Worm (Caenorhabditis elegans): ENCODE measurements around the gene Y73F8A.14.
"Not testable (repeated sequence)": the region's sequence is repeated elsewhere in the genome, so short reads cannot be mapped to it uniquely, and the experiment has no call there.

Gene Y73F8A.14

DNA sequence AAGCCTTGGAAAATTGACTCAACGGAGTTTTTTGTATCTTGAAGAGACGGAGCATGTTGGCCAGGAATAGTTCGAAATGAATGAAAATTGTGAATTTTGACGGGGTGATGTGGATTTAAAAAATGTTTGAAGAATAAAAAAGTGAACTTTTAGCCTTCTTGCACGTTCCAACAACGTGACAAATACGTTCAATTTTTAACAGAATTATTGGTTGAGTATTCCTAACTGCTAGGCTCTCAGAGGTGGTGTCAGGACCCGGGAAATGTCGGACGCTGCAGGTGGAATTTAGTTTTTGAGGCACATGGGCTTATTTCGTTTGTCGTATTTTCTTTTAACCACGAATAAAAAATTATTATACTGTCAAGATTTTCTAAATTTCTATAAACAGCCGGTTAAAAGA, at the start of gene Y73F8A.14:
Gene Y73F8A.14, minus strand, starts transcription at position 101 of the 400 bp plus-strand sequence.
- TF ChIP-seq dao-5, W03F9.2, him-1 (tag; optimal IDR thresholded peaks at IDR 0.05): not testable (repeated sequence)

DNA sequence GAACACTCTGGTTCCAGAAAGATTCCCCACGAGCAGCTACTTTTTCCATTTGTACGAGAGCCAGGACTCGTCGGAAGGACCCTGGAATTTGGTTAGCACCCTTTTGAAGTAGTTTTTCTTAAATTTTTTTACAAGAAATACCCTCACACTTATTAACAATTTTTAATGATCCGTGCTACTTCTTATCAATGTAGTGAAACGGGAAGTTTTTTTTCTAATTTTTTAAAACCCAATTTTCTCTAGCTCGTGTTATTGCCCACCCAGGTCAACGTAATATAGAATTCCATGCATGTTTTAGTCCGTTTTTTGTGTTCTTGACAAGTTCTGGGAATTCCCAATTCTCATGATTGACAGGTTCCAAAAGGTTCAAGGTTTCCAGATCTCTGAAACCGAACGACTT, 43.0 kb upstream of the Y73F8A.14 start:
- TF ChIP-seq W03F9.2 (tag; optimal IDR thresholded peaks at IDR 0.05) = no peak

- no peak for TF ChIP-seq dao-5 (tag; optimal IDR thresholded peaks at IDR 0.05)
- no peak for TF ChIP-seq him-1 (tag; optimal IDR thresholded peaks at IDR 0.05)
- no peak for TF ChIP-seq W03F9.2 (tag; optimal IDR thresholded peaks at IDR 0.05)
Measured at ce11 chrIV:15361244-15361643, 42.4 kb upstream of the Y73F8A.14 start, which contains the start of gene cpna-4. Gene cpna-4, plus strand, starts transcription at chrIV:15361544.

DNA sequence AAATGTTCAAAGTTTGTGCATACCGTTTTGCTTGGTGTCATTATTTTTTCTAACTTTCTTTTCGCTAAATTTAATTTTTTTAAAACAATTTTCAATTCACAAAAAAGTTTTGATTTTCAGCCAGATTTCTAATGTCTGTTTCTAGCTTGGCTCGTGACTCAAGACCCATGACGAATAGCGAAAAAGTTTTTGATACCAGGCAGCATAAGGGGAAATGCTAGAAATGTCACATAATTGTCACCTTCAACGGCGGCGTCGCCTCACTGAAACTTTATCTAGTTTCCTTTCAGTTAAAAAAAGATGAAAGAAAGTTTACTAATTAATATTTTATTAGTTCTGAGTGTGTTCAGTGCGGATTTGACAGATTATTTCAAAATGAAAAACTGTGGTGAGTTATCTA, 17.9 kb upstream of the Y73F8A.14 start, which contains the start of gene irld-59:
Gene irld-59, plus strand, starts transcription at position 301 of the 400 bp plus-strand sequence.
- TF ChIP-seq him-1 (tag; optimal IDR thresholded peaks at IDR 0.05) = no peak

- TF ChIP-seq dao-5 (tag; optimal IDR thresholded peaks at IDR 0.05) (no peak), W03F9.2 (tag; optimal IDR thresholded peaks at IDR 0.05) (no peak), him-1 (tag; optimal IDR thresholded peaks at IDR 0.05) (no peak)
Measured at ce11 chrIV:15328092-15328491, 9.2 kb upstream of the Y73F8A.14 start, which contains the start of gene tbx-40. Gene tbx-40, minus strand, starts transcription at chrIV:15328192.

DNA sequence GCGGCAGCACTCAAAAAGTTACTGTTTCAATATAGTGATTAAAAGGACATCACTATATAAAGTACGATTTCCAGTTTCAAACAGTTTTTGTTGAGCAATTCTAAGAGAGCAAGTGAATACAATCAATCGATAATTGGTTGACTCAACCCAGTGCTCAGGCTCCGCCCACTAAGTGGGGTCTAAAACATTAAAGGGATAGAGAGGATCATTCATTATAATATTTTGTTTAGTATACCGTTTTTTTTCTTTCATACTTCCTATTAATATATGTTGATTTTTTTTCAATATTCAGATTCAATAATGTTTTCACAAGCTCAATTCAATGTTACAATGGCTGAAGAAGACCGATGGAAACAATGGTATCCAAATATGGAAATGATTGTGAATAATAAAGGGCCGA, 4.7 kb upstream of the Y73F8A.14 start, which contains the start of gene tbx-39:
Gene tbx-39, plus strand, starts transcription at position 301 of the 400 bp plus-strand sequence.
- TF ChIP-seq dao-5 (tag; optimal IDR thresholded peaks at IDR 0.05) (no peak), him-1 (tag; optimal IDR thresholded peaks at IDR 0.05) (no peak), W03F9.2 (tag; optimal IDR thresholded peaks at IDR 0.05) (no peak)

DNA sequence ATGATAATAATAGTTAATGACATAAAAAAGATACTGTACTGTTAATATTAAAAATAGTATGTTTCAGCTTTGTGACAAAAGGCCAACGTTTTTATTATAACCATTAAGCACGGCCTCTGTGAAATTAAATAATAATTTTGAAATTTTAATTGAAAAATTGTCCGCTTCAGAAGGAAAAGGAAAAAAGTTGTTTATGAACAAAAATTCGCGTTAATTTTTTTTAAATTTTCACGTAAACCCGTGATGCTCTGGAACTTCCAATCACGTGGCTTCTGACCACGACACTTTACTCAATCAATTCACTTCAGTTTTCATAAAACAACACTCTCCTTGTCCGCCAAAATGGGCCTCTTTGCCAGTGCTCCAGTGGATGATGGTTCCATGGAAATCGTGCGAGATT, 2.4 kb upstream of the Y73F8A.14 start, which contains the start of gene Y73F8A.15:
Gene Y73F8A.15, plus strand, starts transcription at position 301 of the 400 bp plus-strand sequence.
- TF ChIP-seq him-1 (tag; optimal IDR thresholded peaks at IDR 0.05) = no peak

DNA sequence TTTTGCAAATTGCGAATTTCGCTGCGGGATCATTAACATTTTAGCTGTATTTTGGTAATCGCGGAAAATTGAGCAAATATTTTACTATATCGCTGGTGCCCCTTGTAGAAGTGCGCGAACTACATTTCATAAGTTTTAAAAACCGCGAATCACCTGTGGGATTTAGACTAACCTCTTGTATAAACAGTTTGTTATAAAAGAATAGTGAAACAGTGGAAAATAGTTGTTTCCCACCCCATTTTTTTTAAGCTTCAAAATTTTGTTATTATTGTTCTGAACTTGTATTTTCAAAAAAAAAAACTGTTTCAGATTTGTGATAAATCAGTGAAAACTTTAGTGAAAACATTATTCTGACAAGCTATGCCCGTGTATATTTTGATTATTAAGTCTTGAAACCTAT, 3.4 kb downstream of the Y73F8A.14 start:
- TF ChIP-seq W03F9.2 (tag; optimal IDR thresholded peaks at IDR 0.05) = no peak
- TF ChIP-seq him-1 (tag; optimal IDR thresholded peaks at IDR 0.05) = no peak
- no peak for TF ChIP-seq dao-5 (tag; optimal IDR thresholded peaks at IDR 0.05)

DNA sequence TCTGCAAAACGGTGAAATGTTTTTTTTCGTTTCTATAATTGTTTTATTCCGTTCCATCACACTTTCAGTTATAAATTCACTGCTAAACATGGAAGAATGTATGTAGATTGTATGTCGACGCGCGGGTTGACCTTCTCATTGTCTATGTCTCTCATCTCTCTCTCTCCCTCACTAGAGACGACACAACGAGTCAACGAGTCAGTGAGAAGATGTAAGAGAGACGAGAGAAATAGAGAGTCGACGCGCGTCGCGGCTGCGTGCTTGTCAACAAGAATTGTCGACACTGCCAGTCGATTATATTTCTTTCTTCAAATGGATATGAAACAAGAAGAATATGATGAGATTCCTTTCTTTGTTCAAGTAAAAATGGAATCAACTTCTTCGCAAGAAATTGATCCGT, 6.9 kb downstream of the Y73F8A.14 start, which contains the start of gene Y73F8A.13:
Gene Y73F8A.13, plus strand, starts transcription at position 240 of the 400 bp plus-strand sequence.
- TF ChIP-seq dao-5 (tag; optimal IDR thresholded peaks at IDR 0.05) = no peak
- no peak for TF ChIP-seq W03F9.2 (tag; optimal IDR thresholded peaks at IDR 0.05)

- TF ChIP-seq him-1, dao-5, W03F9.2 (tag; optimal IDR thresholded peaks at IDR 0.05): not testable (repeated sequence)
Measured at ce11 chrIV:15311590-15311989, 7.3 kb downstream of the Y73F8A.14 start, which contains the start of gene Y73F8A.12. Gene Y73F8A.12, minus strand, starts transcription at chrIV:15311690.

DNA sequence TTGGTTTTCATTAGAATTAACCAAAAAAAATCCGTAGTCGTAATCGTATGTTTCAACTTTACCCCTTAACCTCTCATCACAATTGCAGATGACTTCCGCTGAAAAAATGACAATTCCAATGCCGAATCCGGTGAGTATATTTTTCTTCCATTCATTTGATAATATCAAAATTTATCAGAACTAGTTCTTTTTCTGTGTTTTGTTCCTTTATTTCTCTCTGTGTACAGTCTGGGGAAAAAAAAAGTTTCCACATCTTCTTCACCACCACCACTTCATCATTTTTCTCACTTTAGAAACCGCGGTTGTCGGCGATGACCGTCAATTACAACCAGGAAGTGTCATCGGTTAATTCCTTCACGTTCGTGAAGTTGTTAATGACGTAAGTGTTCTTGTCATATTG, 16.7 kb downstream of the Y73F8A.14 start, which contains the start of gene best-21:
Gene best-21, plus strand, starts transcription at position 301 of the 400 bp plus-strand sequence.
- TF ChIP-seq dao-5 (tag; optimal IDR thresholded peaks at IDR 0.05) (no peak), W03F9.2 (tag; optimal IDR thresholded peaks at IDR 0.05) (no peak), him-1 (tag; optimal IDR thresholded peaks at IDR 0.05) (no peak)

ce11 chrIV:15300041-15300440, 18.8 kb downstream of the Y73F8A.14 start:
- TF ChIP-seq him-1 (tag; optimal IDR thresholded peaks at IDR 0.05) (no peak), dao-5 (tag; optimal IDR thresholded peaks at IDR 0.05) (no peak), W03F9.2 (tag; optimal IDR thresholded peaks at IDR 0.05) (no peak)

ce11 chrIV:15294040-15294439, 24.8 kb downstream of the Y73F8A.14 start, which contains the start of gene Y73F8A.10:
Gene Y73F8A.10, plus strand, starts transcription at chrIV:15294340.
- no peak for TF ChIP-seq W03F9.2 (tag; optimal IDR thresholded peaks at IDR 0.05)

- no peak for TF ChIP-seq W03F9.2 (tag; optimal IDR thresholded peaks at IDR 0.05)
- no peak for TF ChIP-seq him-1 (tag; optimal IDR thresholded peaks at IDR 0.05)
- no peak for TF ChIP-seq dao-5 (tag; optimal IDR thresholded peaks at IDR 0.05)
Measured at ce11 chrIV:15291607-15292006, 27.3 kb downstream of the Y73F8A.14 start, which contains the start of gene pqn-91. Gene pqn-91, plus strand, starts transcription at chrIV:15291907.

- TF ChIP-seq dao-5 (tag; optimal IDR thresholded peaks at IDR 0.05) = no peak
- no peak for TF ChIP-seq W03F9.2 (tag; optimal IDR thresholded peaks at IDR 0.05)
- TF ChIP-seq him-1 (tag; optimal IDR thresholded peaks at IDR 0.05) = no peak
Measured at ce11 chrIV:15291162-15291561, 27.7 kb downstream of the Y73F8A.14 start, which contains the start of gene pqn-90. Gene pqn-90, minus strand, starts transcription at chrIV:15291262.

Data from whole organism, L4/young adult.